Worm (Caenorhabditis elegans) whole organism, early embryonic: Measurements from ENCODE around the gene C01G10.1.

Experiments used
- ama-1 ChIP-seq: fragments of 150-350 bp; optimal IDR thresholded peaks from 2 replicates; lab custom pipeline; 2014
- flt-1 ChIP-seq: fragments of 200-800 bp; sonication (Bioruptor generic); IDR thresholded peaks from 2 replicates; pipeline ENCODE4 v1.3.6; 2022; ENCODE audit warnings: missing genetic modification characterization, missing compliant biosample characterization

DNA sequence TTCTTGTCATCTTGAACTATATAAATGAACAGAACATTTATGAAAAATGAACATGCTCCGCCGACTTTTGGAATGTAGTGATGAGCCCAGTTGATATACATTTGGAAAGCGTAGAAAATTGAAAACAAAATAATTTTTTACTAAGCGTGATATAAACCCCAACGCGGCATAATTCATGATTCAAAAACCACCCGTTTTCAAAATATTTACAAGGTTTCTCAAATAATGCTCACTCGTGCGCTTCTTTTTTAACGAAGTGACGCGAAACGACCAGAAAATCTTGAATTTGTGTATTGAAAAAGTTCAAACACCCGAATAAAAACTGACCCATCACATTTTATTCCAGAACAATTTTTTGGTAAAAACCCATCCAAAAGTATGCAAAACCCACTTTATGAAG lies 27.9 kb downstream of the C01G10.1 start, which contains the start of gene srj-27:
- TF ChIP-seq ama-1 (lab: Kevin White, UChicago) (no peak), flt-1 (no peak)
